Worm (Caenorhabditis elegans) whole organism, L2 larva: Measurements from ENCODE around the gene str-261.

Source experiments
- C34F6.9 ChIP-seq: fragments of 150-350 bp; optimal IDR thresholded peaks from 2 replicates; lab custom pipeline; 2014; ENCODE audit warnings: missing biosample characterization, missing genetic modification characterization
- F13H6.1 ChIP-seq: sonication (generic microtip); optimal IDR thresholded peaks from 2 replicates; lab custom pipeline; 2016; ENCODE audit warnings: missing genetic modification characterization, missing compliant biosample characterization
- R02D3.7 ChIP-seq: fragments of 150-350 bp; optimal IDR thresholded peaks from 2 replicates; lab custom pipeline; 2014; ENCODE audit warnings: missing biosample characterization, missing genetic modification characterization
- Y55F3AM.14 ChIP-seq: fragments of 200-800 bp; sonication (Bioruptor generic); optimal IDR thresholded peaks from 2 replicates; lab custom pipeline; 2018; ENCODE audit warnings: mild to moderate bottlenecking, missing genetic modification characterization, missing compliant biosample characterization
- ZK546.5 ChIP-seq: sonication (generic microtip); optimal IDR thresholded peaks from 2 replicates; lab custom pipeline; 2017; ENCODE audit warnings: missing biosample characterization, missing genetic modification characterization
- alr-1 ChIP-seq: fragments of 150-350 bp; optimal IDR thresholded peaks from 2 replicates; lab custom pipeline; 2014; ENCODE audit warnings: missing biosample characterization, missing genetic modification characterization
- aly-2 ChIP-seq: fragments of 150-350 bp; optimal IDR thresholded peaks from 2 replicates; lab custom pipeline; 2014; ENCODE audit warnings: missing biosample characterization, missing genetic modification characterization
- ama-1 ChIP-seq: fragments of 150-350 bp; optimal IDR thresholded peaks from 2 replicates; lab custom pipeline; 2018; ENCODE audit warnings: inconsistent platforms
- blmp-1 ChIP-seq: sonication (generic microtip); optimal IDR thresholded peaks from 2 replicates; lab custom pipeline; 2017; ENCODE audit warnings: missing genetic modification characterization, mild to moderate bottlenecking, missing compliant biosample characterization, antibody characterized with exemption, moderate library complexity; ENCODE audit not compliant: insufficient read depth
- ceh-16 ChIP-seq: fragments of 150-350 bp; optimal IDR thresholded peaks from 2 replicates; lab custom pipeline; 2014; ENCODE audit warnings: missing biosample characterization, missing genetic modification characterization
- ceh-82 ChIP-seq: fragments of 150-350 bp; optimal IDR thresholded peaks from 2 replicates; lab custom pipeline; 2014; ENCODE audit warnings: missing biosample characterization, missing genetic modification characterization
- crh-2 ChIP-seq: sonication (generic microtip); optimal IDR thresholded peaks from 2 replicates; lab custom pipeline; 2017; ENCODE audit warnings: missing biosample characterization, missing genetic modification characterization
- dmd-4 ChIP-seq: sonication (generic microtip); optimal IDR thresholded peaks from 2 replicates; lab custom pipeline; 2017; ENCODE audit warnings: missing biosample characterization, missing genetic modification characterization
- egl-27 ChIP-seq: sonication (generic microtip); optimal IDR thresholded peaks from 3 replicates; lab custom pipeline; 2017; ENCODE audit warnings: missing biosample characterization, missing genetic modification reagents, missing genetic modification characterization
- elt-1 ChIP-seq: fragments of 150-350 bp; optimal IDR thresholded peaks from 2 replicates; lab custom pipeline; 2014; ENCODE audit warnings: missing biosample characterization, missing genetic modification characterization
- elt-3 ChIP-seq: sonication (generic microtip); optimal IDR thresholded peaks from 2 replicates; lab custom pipeline; 2017; ENCODE audit warnings: missing biosample characterization, missing genetic modification characterization
- fos-1 ChIP-seq: fragments of 150-350 bp; optimal IDR thresholded peaks from 2 replicates; lab custom pipeline; 2014; ENCODE audit warnings: missing biosample characterization, missing genetic modification characterization
- gmeb-1 ChIP-seq: fragments of 150-350 bp; optimal IDR thresholded peaks from 2 replicates; lab custom pipeline; 2014; ENCODE audit warnings: missing biosample characterization, missing genetic modification characterization
- lin-11 ChIP-seq: fragments of 150-350 bp; sonication (generic microtip); optimal IDR thresholded peaks from 2 replicates; lab custom pipeline; 2014; ENCODE audit warnings: missing biosample characterization, missing genetic modification characterization, inconsistent platforms, mixed read lengths
- lin-13 ChIP-seq: fragments of 150-350 bp; optimal IDR thresholded peaks from 2 replicates; lab custom pipeline; 2014; ENCODE audit warnings: missing biosample characterization, missing genetic modification reagents, missing genetic modification characterization
- lin-39 ChIP-seq: fragments of 150-350 bp; optimal IDR thresholded peaks from 2 replicates; lab custom pipeline; 2014; ENCODE audit warnings: missing biosample characterization, missing genetic modification reagents, missing genetic modification characterization
- lsy-2 ChIP-seq, 2 experiments: fragments of 150-350 bp in 1 of 2; sonication (generic microtip) in 1 of 2; optimal IDR thresholded peaks; 2 replicates each; lab custom pipeline; 2014 to 2017; ENCODE audit warnings: missing biosample characterization in 2 of 2, missing genetic modification characterization in 2 of 2
- mab-5 ChIP-seq: fragments of 150-350 bp; optimal IDR thresholded peaks from 2 replicates; lab custom pipeline; 2014; ENCODE audit warnings: missing biosample characterization, missing genetic modification characterization
- mbf-1 ChIP-seq: sonication (generic microtip); optimal IDR thresholded peaks from 2 replicates; lab custom pipeline; 2017; ENCODE audit warnings: missing biosample characterization, missing genetic modification characterization
- mdl-1 ChIP-seq, 2 experiments: fragments of 150-350 bp in 1 of 2; sonication (generic microtip) in 1 of 2; optimal IDR thresholded peaks; 2 replicates each; lab custom pipeline; 2017; ENCODE audit warnings: missing biosample characterization in 2 of 2, missing genetic modification characterization in 2 of 2
- nhr-11 ChIP-seq: fragments of 150-350 bp; optimal IDR thresholded peaks from 2 replicates; lab custom pipeline; 2014; ENCODE audit warnings: missing biosample characterization, missing genetic modification characterization
- nhr-12 ChIP-seq: fragments of 150-350 bp; optimal IDR thresholded peaks from 2 replicates; lab custom pipeline; 2014; ENCODE audit warnings: missing biosample characterization, missing genetic modification characterization
- nhr-129 ChIP-seq: fragments of 150-350 bp; optimal IDR thresholded peaks from 2 replicates; lab custom pipeline; 2014; ENCODE audit warnings: missing biosample characterization, missing genetic modification characterization
- nhr-21 ChIP-seq: fragments of 150-350 bp; optimal IDR thresholded peaks from 2 replicates; lab custom pipeline; 2014; ENCODE audit warnings: missing biosample characterization, missing genetic modification characterization
- nhr-23 ChIP-seq: fragments of 150-350 bp; optimal IDR thresholded peaks from 2 replicates; lab custom pipeline; 2014; ENCODE audit warnings: missing biosample characterization, missing genetic modification reagents, missing genetic modification characterization
- nhr-237 ChIP-seq: fragments of 150-350 bp; optimal IDR thresholded peaks from 2 replicates; lab custom pipeline; 2014; ENCODE audit warnings: missing biosample characterization, missing genetic modification characterization
- nhr-25 ChIP-seq: fragments of 150-350 bp; sonication (generic microtip); optimal IDR thresholded peaks from 3 replicates; lab custom pipeline; 2014; ENCODE audit warnings: missing biosample characterization, missing genetic modification characterization
- nhr-6 ChIP-seq: fragments of 150-350 bp; optimal IDR thresholded peaks from 2 replicates; lab custom pipeline; 2014; ENCODE audit warnings: missing biosample characterization, missing genetic modification characterization
- nhr-77 ChIP-seq: fragments of 150-350 bp; optimal IDR thresholded peaks from 2 replicates; lab custom pipeline; 2014; ENCODE audit warnings: missing biosample characterization, missing genetic modification characterization
- peb-1 ChIP-seq: fragments of 150-350 bp; optimal IDR thresholded peaks from 2 replicates; lab custom pipeline; 2014; ENCODE audit warnings: missing biosample characterization, missing genetic modification characterization
- sem-4 ChIP-seq: fragments of 150-350 bp; optimal IDR thresholded peaks from 2 replicates; lab custom pipeline; 2014; ENCODE audit warnings: missing biosample characterization, missing genetic modification reagents, missing genetic modification characterization
- skn-1 ChIP-seq: sonication (generic microtip); optimal IDR thresholded peaks from 2 replicates; lab custom pipeline; 2017; ENCODE audit warnings: missing biosample characterization, missing genetic modification characterization
- sma-3 ChIP-seq: sonication (generic microtip); optimal IDR thresholded peaks from 2 replicates; lab custom pipeline; 2016; ENCODE audit warnings: missing genetic modification reagents, missing genetic modification characterization, missing compliant biosample characterization
- sma-9 ChIP-seq, 2 experiments: fragments of 150-350 bp in 1 of 2; sonication (generic microtip) in 1 of 2; optimal IDR thresholded peaks; 2 replicates each; lab custom pipeline; 2014 to 2016; ENCODE audit warnings: missing genetic modification characterization in 2 of 2, mild to moderate bottlenecking in 1 of 2, missing biosample characterization in 1 of 2, missing compliant biosample characterization in 1 of 2, missing genetic modification reagents in 1 of 2, moderate library complexity in 1 of 2
- snpc-4 ChIP-seq: fragments of 150-350 bp; optimal IDR thresholded peaks from 2 replicates; lab custom pipeline; 2014; ENCODE audit warnings: missing biosample characterization, missing genetic modification characterization
- unc-39 ChIP-seq: fragments of 150-350 bp; optimal IDR thresholded peaks from 2 replicates; lab custom pipeline; 2014; ENCODE audit warnings: missing biosample characterization, missing genetic modification characterization
- unc-55 ChIP-seq: fragments of 150-350 bp; sonication (generic microtip); optimal IDR thresholded peaks from 3 replicates; lab custom pipeline; 2014; ENCODE audit warnings: missing biosample characterization, missing genetic modification reagents, missing genetic modification characterization
- unc-62 ChIP-seq: fragments of 150-350 bp; optimal IDR thresholded peaks from 2 replicates; lab custom pipeline; 2014; ENCODE audit warnings: missing biosample characterization, missing genetic modification reagents, missing genetic modification characterization
- zag-1 ChIP-seq: fragments of 150-350 bp; optimal IDR thresholded peaks from 2 replicates; lab custom pipeline; 2014; ENCODE audit warnings: missing biosample characterization, missing genetic modification characterization
- ztf-1 ChIP-seq: fragments of 200-800 bp; sonication (Bioruptor generic); conservative IDR thresholded peaks from 2 replicates; pipeline ENCODE4 v1.3.6; 2022; ENCODE audit warnings: missing genetic modification characterization, missing compliant biosample characterization
- ztf-11 ChIP-seq: sonication (generic microtip); optimal IDR thresholded peaks from 2 replicates; lab custom pipeline; 2017; ENCODE audit warnings: missing biosample characterization, missing genetic modification characterization
- ztf-4 ChIP-seq: fragments of 150-350 bp; optimal IDR thresholded peaks from 2 replicates; lab custom pipeline; 2014; ENCODE audit warnings: missing biosample characterization, missing genetic modification characterization

Gene str-261

DNA sequence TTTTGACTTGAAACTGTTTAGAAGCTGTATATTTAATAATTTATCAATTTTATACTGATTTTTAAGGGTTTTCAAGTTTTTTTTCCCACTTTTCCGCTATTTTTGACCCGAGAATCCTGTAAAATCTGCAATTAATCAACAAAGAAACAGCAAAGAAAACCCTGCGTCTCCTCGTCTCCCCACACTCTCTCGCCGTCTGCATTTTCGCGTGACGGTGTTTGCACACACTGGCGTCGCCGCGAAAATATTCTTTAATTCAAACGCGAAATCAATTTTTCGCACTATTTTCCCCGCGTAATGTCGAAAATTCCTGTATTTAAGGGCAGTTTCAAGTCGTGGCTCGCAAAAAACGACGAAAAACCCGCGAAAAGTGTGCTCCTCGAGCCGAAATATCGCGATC, 11.1 kb upstream of the str-261 start, which contains the start of gene rsa-2 (continued):
- TF ChIP-seq ztf-4 (no peak), zag-1 (tag; lab: Kevin White, UChicago) (no peak), C34F6.9 (tag; lab: Kevin White, UChicago) (peak; percentile 54), nhr-6 (tag; lab: Kevin White, UChicago) (no peak), unc-62 (no peak), ceh-82 (tag; lab: Kevin White, UChicago) (no peak), egl-27 (tag; lab: Kevin White, UChicago) (no peak), ztf-1 (GFP tag; lab: Robert Waterston, UW) (no peak), lin-39 (no peak), sem-4 (no peak), sma-3 (GFP tag; lab: Kevin White, UChicago) (peak; percentile 23)

DNA sequence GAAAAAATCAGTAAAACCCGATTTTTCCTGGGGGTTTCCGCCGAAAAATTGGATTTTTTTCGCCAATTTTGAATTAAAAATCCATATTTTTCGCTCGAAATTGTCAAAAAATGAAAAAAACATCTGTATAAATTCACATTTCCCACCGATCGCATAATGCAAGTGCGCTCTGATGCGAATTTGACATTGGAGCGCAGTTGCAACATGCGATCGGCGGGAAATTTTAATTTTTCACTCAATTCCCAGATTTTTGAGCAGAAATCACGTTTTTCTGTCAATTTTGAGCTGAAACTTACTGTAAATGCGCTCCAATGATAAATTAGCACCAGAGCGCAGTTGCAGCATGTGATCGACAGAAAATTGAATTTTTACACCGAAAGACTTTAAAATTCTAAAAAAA, 9.7 kb upstream of the str-261 start:
- TF ChIP-seq F13H6.1 (tag; lab: Kevin White, UChicago) (no peak), ZK546.5 (tag; lab: Kevin White, UChicago) (no peak), sma-3 (GFP tag; lab: Kevin White, UChicago) (no peak), nhr-6 (tag; lab: Kevin White, UChicago) (no peak), zag-1 (tag; lab: Kevin White, UChicago) (no peak), dmd-4 (tag; lab: Kevin White, UChicago) (no peak), nhr-12 (no peak), nhr-23 (no peak), mbf-1 (tag; lab: Kevin White, UChicago) (no peak), nhr-25 (tag; lab: Kevin White, UChicago) (no peak), R02D3.7 (tag; lab: Kevin White, UChicago) (no peak), nhr-21 (tag; lab: Kevin White, UChicago) (no peak), ceh-16 (no peak)

DNA sequence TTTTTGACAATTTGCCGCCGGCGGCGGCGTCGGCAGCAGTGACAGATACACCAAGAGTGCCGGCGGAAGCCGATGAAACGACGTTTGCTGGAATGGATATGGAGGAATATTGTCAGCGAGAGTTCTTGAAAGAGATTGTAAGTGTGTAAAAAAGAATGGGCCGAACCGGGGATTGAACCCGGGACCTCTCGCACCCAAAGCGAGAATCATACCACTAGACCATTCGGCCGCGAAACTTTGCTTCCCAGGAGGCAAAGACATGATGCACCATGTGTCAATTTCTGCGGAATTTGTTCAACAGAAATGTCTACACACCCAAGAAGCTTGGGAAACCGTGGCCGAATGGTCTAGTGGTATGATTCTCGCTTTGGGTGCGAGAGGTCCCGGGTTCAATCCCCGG, 7.6 kb upstream of the str-261 start:
- TF ChIP-seq C34F6.9 (tag; lab: Kevin White, UChicago): peak; percentile 79
- peak; percentile 89 for TF ChIP-seq crh-2
- peak; percentile 84 for TF ChIP-seq gmeb-1
- TF ChIP-seq snpc-4 (tag; lab: Kevin White, UChicago): peak; percentile 79
- no peak for TF ChIP-seq peb-1 (tag; lab: Kevin White, UChicago)
- TF ChIP-seq nhr-23: no peak
- no peak for TF ChIP-seq elt-1 (tag; lab: Kevin White, UChicago)
- peak; percentile 86 for TF ChIP-seq nhr-21 (tag; lab: Kevin White, UChicago)
- no peak for TF ChIP-seq ztf-11 (tag; lab: Kevin White, UChicago)
- TF ChIP-seq R02D3.7 (tag; lab: Kevin White, UChicago): peak; percentile 32
- TF ChIP-seq ceh-16: no peak
- no peak for TF ChIP-seq ama-1
- no peak for TF ChIP-seq ceh-82 (tag; lab: Kevin White, UChicago)
- no peak for TF ChIP-seq ztf-1 (GFP tag; lab: Robert Waterston, UW)
- TF ChIP-seq nhr-11 (tag; lab: Kevin White, UChicago): no peak
- peak; percentile 68 for TF ChIP-seq lin-11
- TF ChIP-seq mdl-1 (tag; optimal IDR thresholded peaks at IDR 0.05; lab: Kevin White, UChicago): peak in 1 of 2 experiments; percentile 50
- TF ChIP-seq lin-13: peak; percentile 82
- peak; percentile 58 for TF ChIP-seq Y55F3AM.14 (GFP tag; lab: Kevin White, UChicago)
- peak; percentile 61 for TF ChIP-seq zag-1 (tag; lab: Kevin White, UChicago)
- TF ChIP-seq egl-27 (tag; lab: Kevin White, UChicago): peak; percentile 64
- no peak for TF ChIP-seq ZK546.5 (tag; lab: Kevin White, UChicago)
- no peak for TF ChIP-seq dmd-4 (tag; lab: Kevin White, UChicago)
- peak; percentile 50 for TF ChIP-seq ztf-4
- TF ChIP-seq elt-3: no peak
- no peak for TF ChIP-seq nhr-77 (tag; lab: Kevin White, UChicago)
- no peak for TF ChIP-seq nhr-12
- peak; percentile 61 for TF ChIP-seq mab-5
- TF ChIP-seq sem-4: peak; percentile 74
- no peak for TF ChIP-seq skn-1 (tag; lab: Kevin White, UChicago)
- no peak for TF ChIP-seq unc-39 (tag; lab: Kevin White, UChicago)
- peak; percentile 84 for TF ChIP-seq nhr-129 (tag; lab: Kevin White, UChicago)
- peak; percentile 85 for TF ChIP-seq F13H6.1 (tag; lab: Kevin White, UChicago)
- TF ChIP-seq mbf-1 (tag; lab: Kevin White, UChicago): no peak
- TF ChIP-seq unc-62: no peak
- no peak for TF ChIP-seq aly-2 (tag; lab: Kevin White, UChicago)
- TF ChIP-seq blmp-1 (tag; lab: Kevin White, UChicago): peak; percentile 11
- TF ChIP-seq sma-9 (GFP tag; optimal IDR thresholded peaks at IDR 0.05; lab: Kevin White, UChicago): peak; percentile 76
- TF ChIP-seq sma-9 (tag; optimal IDR thresholded peaks at IDR 0.05; lab: Kevin White, UChicago): no peak
- peak; percentile 91 for TF ChIP-seq unc-55
- TF ChIP-seq nhr-25 (tag; lab: Kevin White, UChicago): peak; percentile 48
- TF ChIP-seq alr-1: no peak
- no peak for TF ChIP-seq lin-39
- peak; percentile 81 to 85 for TF ChIP-seq lsy-2 (tag; optimal IDR thresholded peaks at IDR 0.05; lab: Kevin White, UChicago)
- TF ChIP-seq nhr-237 (tag; lab: Kevin White, UChicago): no peak
- peak; percentile 65 for TF ChIP-seq fos-1 (tag; lab: Kevin White, UChicago)
- TF ChIP-seq sma-3 (GFP tag; lab: Kevin White, UChicago): peak; percentile 74
